Worm (Caenorhabditis elegans): ENCODE measurements around the gene F13E9.19.

DNA sequence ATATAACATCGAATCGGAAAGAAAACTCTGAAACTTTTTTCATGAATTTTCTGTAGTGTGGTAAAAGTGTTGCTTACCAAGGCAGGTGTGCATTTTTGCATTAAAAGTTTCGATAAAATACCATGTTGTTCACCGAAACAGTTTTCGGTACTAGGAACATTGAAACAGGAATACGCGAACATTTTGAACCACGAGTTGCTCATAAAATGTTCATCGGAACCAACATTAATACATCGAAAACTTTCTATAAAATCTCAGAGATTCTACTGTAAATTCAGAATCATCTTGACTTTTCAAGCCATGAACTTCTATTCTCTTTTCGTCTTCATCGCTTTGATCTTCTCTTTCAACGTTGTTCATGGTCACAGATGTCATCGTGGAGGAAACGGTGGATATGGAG is 18.9 kb upstream of the F13E9.19 start, which contains the start of gene fipr-15:
- TF ChIP-seq med-1 (GFP tag; optimal IDR thresholded peaks at IDR 0.05; ENCODE audit: insufficient read depth) (no peak), cog-1 (tag; optimal IDR thresholded peaks at IDR 0.05) (no peak)

Data from whole organism, midembryonic.